Fruit fly (Drosophila melanogaster) whole organism, pupa: ENCODE measurements around the gene CG1090.

Experiments
- CG10348 ChIP-seq: fragments of 200-800 bp; sonication (Bioruptor generic); IDR thresholded peaks from 2 replicates; pipeline ENCODE4 v1.3.6; 2022; ENCODE audit warnings: missing biosample characterization, missing genetic modification characterization
- CG12605 ChIP-seq: fragments of 200-800 bp; sonication (Bioruptor generic); IDR thresholded peaks from 2 replicates; pipeline ENCODE4 v1.3.6; 2022; ENCODE audit warnings: missing biosample characterization, missing genetic modification characterization
- CG13204 ChIP-seq: fragments of 200-800 bp; sonication (Bioruptor generic); optimal IDR thresholded peaks from 2 replicates; lab custom pipeline; 2018; ENCODE audit warnings: missing biosample characterization, mild to moderate bottlenecking, missing genetic modification characterization, moderate library complexity
- CG14655 ChIP-seq: fragments of 200-800 bp; sonication (Bioruptor generic); optimal IDR thresholded peaks from 3 replicates; lab custom pipeline; 2017; ENCODE audit warnings: mild to moderate bottlenecking, missing biosample characterization, missing genetic modification reagents, missing genetic modification characterization
- CG15710 ChIP-seq: fragments of 200-800 bp; sonication (Bioruptor generic); optimal IDR thresholded peaks from 2 replicates; lab custom pipeline; 2018; ENCODE audit warnings: missing biosample characterization, mild to moderate bottlenecking, missing genetic modification characterization, moderate library complexity
- CG17806 ChIP-seq: fragments of 200-800 bp; sonication (Bioruptor generic); optimal IDR thresholded peaks from 2 replicates; lab custom pipeline; 2018; ENCODE audit warnings: missing biosample characterization, mild to moderate bottlenecking, missing genetic modification characterization, moderate library complexity
- CG32121 ChIP-seq: fragments of 200-800 bp; sonication (Bioruptor generic); IDR thresholded peaks from 2 replicates; pipeline ENCODE4 v1.3.6; 2022; ENCODE audit warnings: missing biosample characterization, missing genetic modification characterization
- CG34367 ChIP-seq: fragments of 200-800 bp; sonication (Bioruptor generic); optimal IDR thresholded peaks from 2 replicates; lab custom pipeline; 2018; ENCODE audit warnings: missing biosample characterization, mild to moderate bottlenecking, missing genetic modification characterization
- CG4496 ChIP-seq: fragments of 200-800 bp; sonication (Bioruptor generic); IDR thresholded peaks from 3 replicates; pipeline ENCODE4 v1.3.6; 2022; ENCODE audit warnings: missing biosample characterization, missing genetic modification characterization
- CG8159 ChIP-seq: fragments of 200-800 bp; sonication (Bioruptor generic); optimal IDR thresholded peaks from 3 replicates; lab custom pipeline; 2018; ENCODE audit warnings: missing biosample characterization, mild to moderate bottlenecking, missing genetic modification characterization, moderate library complexity
- CG8301 ChIP-seq: fragments of 200-800 bp; sonication (Bioruptor generic); optimal IDR thresholded peaks from 2 replicates; lab custom pipeline; 2018; ENCODE audit warnings: missing biosample characterization, mild to moderate bottlenecking, missing genetic modification characterization
- CG9948 ChIP-seq: fragments of 200-800 bp; sonication (Bioruptor generic); optimal IDR thresholded peaks from 2 replicates; lab custom pipeline; 2018; ENCODE audit warnings: missing biosample characterization, mild to moderate bottlenecking, missing genetic modification characterization, moderate library complexity
- D1 ChIP-seq: fragments of 200-800 bp; sonication (Bioruptor generic); optimal IDR thresholded peaks from 2 replicates; lab custom pipeline; 2018; ENCODE audit warnings: missing biosample characterization, mild to moderate bottlenecking, missing genetic modification characterization, moderate library complexity
- EcR ChIP-seq: fragments of 200-800 bp; sonication (Bioruptor generic); optimal IDR thresholded peaks from 3 replicates; lab custom pipeline; 2019; ENCODE audit warnings: missing biosample characterization, missing genetic modification characterization, mild to moderate bottlenecking, moderate library complexity, missing genetic modification reagents
- Ets98B ChIP-seq: fragments of 200-800 bp; sonication (Bioruptor generic); IDR thresholded peaks from 2 replicates; pipeline ENCODE4 v1.3.6; 2022; ENCODE audit warnings: missing biosample characterization, missing genetic modification characterization
- Pif1A ChIP-seq: fragments of 200-800 bp; sonication (Bioruptor generic); optimal IDR thresholded peaks from 3 replicates; lab custom pipeline; 2016; ENCODE audit warnings: missing biosample characterization, missing genetic modification characterization
- Pif1B ChIP-seq: fragments of 200-800 bp; sonication (Bioruptor generic); optimal IDR thresholded peaks from 3 replicates; lab custom pipeline; 2016; ENCODE audit warnings: missing biosample characterization, missing genetic modification characterization
- Snoo ChIP-seq: fragments of 200-800 bp; sonication (Bioruptor generic); optimal IDR thresholded peaks from 3 replicates; lab custom pipeline; 2017; ENCODE audit warnings: missing biosample characterization, mild to moderate bottlenecking, missing genetic modification characterization, inconsistent platforms
- fd96Ca ChIP-seq: fragments of 200-800 bp; sonication (Bioruptor generic); IDR thresholded peaks from 3 replicates; pipeline ENCODE4 v1.3.6; 2022; ENCODE audit warnings: missing biosample characterization, missing genetic modification characterization
- gl ChIP-seq: fragments of 200-800 bp; sonication (Bioruptor generic); optimal IDR thresholded peaks from 2 replicates; lab custom pipeline; 2018; ENCODE audit warnings: missing biosample characterization, mild to moderate bottlenecking, missing genetic modification characterization
- rn ChIP-seq: fragments of 200-800 bp; sonication (Bioruptor generic); IDR thresholded peaks from 2 replicates; pipeline ENCODE4 v1.3.6; 2022; ENCODE audit warnings: missing biosample characterization, missing genetic modification characterization

The CG1090 gene

DNA sequence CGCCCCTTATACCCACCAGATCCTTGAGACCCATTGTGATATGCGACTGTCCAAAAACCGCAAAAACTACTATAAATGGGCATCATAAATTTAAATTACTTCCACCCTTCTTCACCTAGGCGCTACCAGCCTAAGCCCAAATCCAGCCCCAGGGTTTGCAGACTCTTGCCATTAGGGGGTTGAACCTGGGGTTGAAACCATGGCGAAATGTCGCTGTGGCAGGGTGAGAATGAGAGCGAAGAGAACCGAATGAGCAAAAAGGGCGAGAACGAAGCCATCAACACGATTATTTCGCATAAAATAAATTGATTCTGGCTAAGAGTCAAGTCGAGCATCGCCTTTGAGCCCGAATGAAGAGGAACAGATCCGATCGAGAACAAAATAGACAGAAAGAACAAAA, 6.1 kb upstream of the CG1090 start:
- no peak for TF ChIP-seq rn (GFP tag; lab: Robert Waterston, UW)
- TF ChIP-seq CG17806: no peak
- TF ChIP-seq Snoo (tag; lab: Kevin White, UChicago): no peak
- TF ChIP-seq Ets98B (GFP tag; lab: Robert Waterston, UW): no peak
- no peak for TF ChIP-seq CG8159

DNA sequence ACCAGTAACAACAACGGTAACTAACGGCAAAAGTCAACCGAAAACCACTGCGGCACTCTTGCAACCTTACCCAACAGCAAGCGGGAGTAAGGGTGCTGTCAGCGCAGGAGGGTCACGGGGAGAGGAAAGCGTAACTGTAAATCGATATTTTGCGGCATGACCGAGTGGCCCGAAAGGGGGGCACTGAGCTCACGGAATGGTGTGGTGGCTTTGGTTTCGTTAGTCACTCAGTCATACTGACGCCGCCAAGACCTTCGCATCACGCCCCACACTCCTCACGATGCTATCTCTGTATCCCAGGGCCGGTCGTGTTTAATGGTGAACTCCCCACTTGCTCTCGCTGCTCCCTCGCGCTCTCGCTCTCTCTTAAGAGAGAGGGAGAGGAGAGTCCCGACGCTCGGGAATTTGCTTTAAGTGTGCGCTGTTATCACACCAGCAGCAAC, 1.0 kb downstream of the CG1090 start:
- TF ChIP-seq CG17806 (no peak), CG12605 (GFP tag; lab: Robert Waterston, UW) (0 out of 2 replicates have a peak, but pooled peaks have one; percentile 33), CG13204 (GFP tag; lab: Kevin White, UChicago) (peak; percentile 69), CG15710 (no peak), CG8159 (peak; percentile 2), CG4496 (GFP tag; lab: Robert Waterston, UW) (peak; percentile 75; the same call in 2 of the 3 replicates), fd96Ca (GFP tag; lab: Robert Waterston, UW) (peak; percentile 17; the same call in 1 of the 3 replicates), CG32121 (no peak; the same call in 1 of the 2 replicates), CG14655 (GFP tag; lab: Kevin White, UChicago) (peak; percentile 26), Ets98B (GFP tag; lab: Robert Waterston, UW) (peak; percentile 41), Pif1B (GFP tag; lab: Kevin White, UChicago) (peak; percentile 5), D1 (tag; lab: Kevin White, UChicago) (no peak), EcR (peak; percentile 54), CG10348 (GFP tag; lab: Robert Waterston, UW) (no peak), Snoo (tag; lab: Kevin White, UChicago) (no peak), gl (no peak), Pif1A (no peak)

DNA sequence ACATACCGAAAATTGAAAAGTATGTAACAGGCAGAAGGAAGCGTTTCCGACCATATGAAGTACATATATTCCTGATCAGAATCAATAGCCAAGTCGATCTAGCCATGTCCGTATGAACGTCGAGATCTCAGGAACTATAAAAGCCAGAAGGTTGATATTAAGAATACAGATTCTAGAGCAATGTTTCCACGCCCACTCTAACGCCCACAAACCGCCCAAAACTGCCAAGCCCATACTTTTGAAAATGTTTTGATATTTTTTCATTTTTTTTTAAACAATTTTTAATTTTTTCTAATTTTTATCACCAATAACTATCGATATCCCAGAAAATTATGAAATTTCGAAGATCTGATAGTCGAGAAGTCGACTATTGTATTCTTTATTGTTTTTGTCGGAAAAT, 2.3 kb downstream of the CG1090 start:
- no peak for TF ChIP-seq CG14655 (GFP tag; lab: Kevin White, UChicago)
- no peak for TF ChIP-seq CG9948 (tag; lab: Kevin White, UChicago)
- TF ChIP-seq CG32121: no peak
- TF ChIP-seq Pif1A: no peak
- TF ChIP-seq D1 (tag; lab: Kevin White, UChicago): no peak

DNA sequence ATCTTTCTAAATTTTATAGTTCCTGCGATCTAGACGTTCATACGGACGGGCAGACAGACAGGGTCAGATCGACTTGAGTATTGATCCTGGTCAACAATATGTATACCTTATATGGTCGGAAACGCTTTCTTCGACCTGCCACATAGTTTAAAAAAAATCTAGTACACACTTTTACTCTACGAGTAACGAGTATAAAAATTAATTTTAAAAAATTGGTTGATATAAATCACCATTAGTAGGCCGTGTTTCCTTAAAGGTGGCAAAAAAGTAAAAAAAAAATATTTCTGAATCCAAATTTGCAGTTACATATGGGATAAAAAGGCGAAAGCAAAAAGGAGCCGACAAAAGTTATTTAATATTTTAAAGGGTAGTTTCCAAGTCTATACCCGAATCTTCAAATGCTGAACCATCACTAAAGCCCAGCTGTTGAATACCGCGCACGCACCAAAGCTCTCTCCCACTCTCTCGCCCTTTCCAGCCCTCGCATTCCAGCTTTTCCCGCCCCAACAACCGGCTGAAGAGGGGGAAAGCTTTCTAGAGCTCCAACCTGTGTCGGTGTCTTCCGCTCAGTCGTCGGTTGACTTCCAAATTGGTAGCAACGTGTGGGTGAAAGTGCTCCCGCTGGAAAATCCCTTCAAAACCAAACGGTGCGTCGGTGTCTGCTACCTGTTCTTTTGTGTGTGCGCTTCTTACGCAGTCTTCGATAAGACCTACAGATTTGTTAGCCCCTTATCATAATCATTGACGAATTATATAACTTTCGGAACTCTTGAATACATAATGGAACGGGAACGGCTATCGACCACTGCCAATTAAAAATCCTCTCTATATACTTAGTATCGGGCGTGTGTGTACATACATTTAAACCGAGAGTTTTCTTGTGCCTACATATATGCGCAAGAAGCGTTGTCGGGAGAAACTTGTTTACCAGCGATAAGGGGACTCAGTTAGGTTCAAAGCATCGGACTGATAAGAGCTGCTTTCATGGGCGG, 19.0 kb downstream of the CG1090 start, which contains the start of gene Sfxn1-3:
Gene Sfxn1-3 (plus strand): TSS at position 238 of the 992 bp plus-strand sequence.
- TF ChIP-seq CG34367 (no peak), D1 (tag; lab: Kevin White, UChicago) (peak; percentile 67), CG32121 (no peak), EcR (peak; percentile 82), gl (peak; percentile 13), Pif1B (GFP tag; lab: Kevin White, UChicago) (peak; percentile 54), Pif1A (no peak), Snoo (tag; lab: Kevin White, UChicago) (peak; percentile 39), CG17806 (peak; percentile 5), CG12605 (GFP tag; lab: Robert Waterston, UW) (peak; percentile 53; the same call in 1 of the 2 replicates)

DNA sequence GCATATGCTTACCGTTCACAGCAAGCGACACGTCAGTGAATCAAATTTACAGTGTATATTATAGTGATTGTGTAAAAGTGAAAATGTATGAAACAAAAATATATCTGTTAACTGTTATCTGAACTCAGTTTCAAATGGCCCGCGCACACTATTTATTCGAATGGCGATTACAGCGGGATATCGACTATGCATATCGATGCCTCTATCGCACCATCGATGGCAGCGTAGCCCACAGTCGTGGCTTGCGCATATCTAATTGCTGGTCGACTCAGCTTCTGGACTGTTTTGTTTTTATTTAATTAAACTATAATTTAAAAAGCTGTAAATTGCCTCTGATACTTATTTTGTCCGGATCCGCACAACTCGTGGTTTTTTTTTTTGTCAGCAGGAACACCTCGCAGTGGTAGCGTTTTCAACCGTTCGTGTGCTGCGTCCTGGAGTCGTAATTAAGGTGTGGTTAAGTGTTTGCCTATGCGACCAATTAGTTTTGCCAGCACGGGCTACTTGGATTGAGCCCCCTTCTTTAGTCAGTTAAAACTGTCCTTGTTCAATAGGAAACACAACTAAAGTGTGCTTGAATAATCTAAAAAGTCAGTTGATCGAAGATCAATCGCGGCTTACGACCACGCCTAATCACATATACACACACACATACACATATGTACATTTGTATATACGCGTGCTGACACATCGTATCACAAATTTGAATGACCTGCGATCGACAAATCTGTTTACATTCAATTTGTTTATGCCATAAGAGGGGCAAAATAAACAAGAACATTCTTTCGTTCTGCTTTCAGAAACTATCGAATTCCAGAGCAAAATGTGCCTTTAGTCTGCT, 21.6 kb downstream of the CG1090 start, which contains the start of gene Cont:
Gene Cont (plus strand): TSS at position 228 of the 841 bp plus-strand sequence.
- TF ChIP-seq EcR: no peak
- TF ChIP-seq CG13204 (GFP tag; lab: Kevin White, UChicago): no peak
- TF ChIP-seq Ets98B (GFP tag; lab: Robert Waterston, UW): no peak
- TF ChIP-seq CG8301 (tag; lab: Kevin White, UChicago): no peak
- TF ChIP-seq CG15710: no peak
- TF ChIP-seq CG34367: no peak
- TF ChIP-seq CG12605 (GFP tag; lab: Robert Waterston, UW): no peak
- TF ChIP-seq rn (GFP tag; lab: Robert Waterston, UW): no peak
- TF ChIP-seq Snoo (tag; lab: Kevin White, UChicago): no peak
- TF ChIP-seq Pif1A: no peak
- TF ChIP-seq CG32121: no peak
- no peak for TF ChIP-seq D1 (tag; lab: Kevin White, UChicago)

dm6 chr3R:4382165-4382564, 22.5 kb downstream of the CG1090 start:
- TF ChIP-seq CG8159: no peak
- TF ChIP-seq CG12605 (GFP tag; lab: Robert Waterston, UW): no peak
- no peak for TF ChIP-seq CG9948 (tag; lab: Kevin White, UChicago)
- TF ChIP-seq Pif1B (GFP tag; lab: Kevin White, UChicago): no peak
- TF ChIP-seq Ets98B (GFP tag; lab: Robert Waterston, UW): no peak
- TF ChIP-seq CG10348 (GFP tag; lab: Robert Waterston, UW): no peak
- no peak for TF ChIP-seq rn (GFP tag; lab: Robert Waterston, UW)
- TF ChIP-seq CG32121: no peak
- TF ChIP-seq Snoo (tag; lab: Kevin White, UChicago): no peak
- TF ChIP-seq CG13204 (GFP tag; lab: Kevin White, UChicago): no peak
- no peak for TF ChIP-seq CG34367
- TF ChIP-seq CG4496 (GFP tag; lab: Robert Waterston, UW): no peak
- TF ChIP-seq D1 (tag; lab: Kevin White, UChicago): no peak
- no peak for TF ChIP-seq EcR
- no peak for TF ChIP-seq CG17806
- no peak for TF ChIP-seq CG15710
- TF ChIP-seq Pif1A: no peak
- TF ChIP-seq CG14655 (GFP tag; lab: Kevin White, UChicago): no peak
- no peak for TF ChIP-seq CG8301 (tag; lab: Kevin White, UChicago)
